Worm (Caenorhabditis elegans): ENCODE results near the gene div-1.

ce11 chrIII:10296904-10297303, 48.5 kb upstream of the div-1 start:
- TF ChIP-seq snpc-4 (GFP tag; optimal IDR thresholded peaks at IDR 0.05) (no peak), snpc-4 (tag; optimal IDR thresholded peaks at IDR 0.05) (peak in 2 of 4 experiments; percentile 4 to 51), snpc-1.1 (tag; optimal IDR thresholded peaks at IDR 0.05; ENCODE audit: insufficient read depth) (no peak), nhr-90 (tag; optimal IDR thresholded peaks at IDR 0.05) (no peak), Y79H2A.3 (GFP tag; conservative IDR thresholded peaks at IDR 0.05) (no peak), chd-7 (tag; optimal IDR thresholded peaks at IDR 0.05) (no peak), ztf-22 (GFP tag; optimal IDR thresholded peaks at IDR 0.05) (no peak), lir-1 (GFP tag; conservative IDR thresholded peaks at IDR 0.05) (no peak), madf-8 (GFP tag; conservative IDR thresholded peaks at IDR 0.05) (no peak), snpc-3.4 (tag; optimal IDR thresholded peaks at IDR 0.05) (no peak)

Data from whole organism, young adult.